Worm (Caenorhabditis elegans) whole organism, L1 larva: ENCODE data around the gene Y48A5A.3.

ENCODE experiments used
- blmp-1 ChIP-seq: fragments of 150-350 bp; optimal IDR thresholded peaks from 2 replicates; lab custom pipeline; 2014; ENCODE audit warnings: missing biosample characterization, missing genetic modification characterization
- efl-1 ChIP-seq, 4 experiments: fragments of 150-350 bp; optimal IDR thresholded peaks in 3 of 4; peaks in 1 of 4; 1 replicate in 1 of 4; 2 replicates in 3 of 4; lab custom pipeline; 2014; ENCODE audit warnings: missing biosample characterization in 2 of 4, missing genetic modification characterization in 2 of 4, missing genetic modification reagents in 2 of 4
- egl-27 ChIP-seq, 2 experiments: fragments of 150-350 bp in 1 of 2; sonication (generic microtip); optimal IDR thresholded peaks; 3 replicates each; lab custom pipeline; 2017 to 2018; ENCODE audit warnings: missing biosample characterization in 2 of 2, missing genetic modification characterization in 2 of 2, missing genetic modification reagents in 2 of 2
- elt-2 ChIP-seq: sonication (generic microtip); optimal IDR thresholded peaks from 2 replicates; lab custom pipeline; 2016; ENCODE audit warnings: missing genetic modification characterization, mild to moderate bottlenecking, inconsistent platforms, missing compliant biosample characterization, missing genetic modification reagents
- hlh-17 ChIP-seq: fragments of 200-800 bp; sonication (Bioruptor generic); optimal IDR thresholded peaks from 2 replicates; lab custom pipeline; 2018; ENCODE audit warnings: missing genetic modification characterization, mild to moderate bottlenecking, missing compliant biosample characterization, moderate library complexity, borderline replicate concordance
- jun-1 ChIP-seq: fragments of 150-350 bp; optimal IDR thresholded peaks from 2 replicates; lab custom pipeline; 2014; ENCODE audit warnings: missing biosample characterization, missing genetic modification reagents, missing genetic modification characterization
- lin-15B ChIP-seq: fragments of 150-350 bp; sonication (generic microtip); optimal IDR thresholded peaks from 3 replicates; lab custom pipeline; 2014; ENCODE audit warnings: missing biosample characterization, missing genetic modification characterization
- lsy-2 ChIP-seq, 2 experiments: fragments of 150-350 bp; optimal IDR thresholded peaks; 2 replicates each; lab custom pipeline; 2014; ENCODE audit warnings: missing biosample characterization in 2 of 2, missing genetic modification characterization in 2 of 2
- mdl-1 ChIP-seq, 2 experiments: fragments of 150-350 bp; optimal IDR thresholded peaks; 2 replicates each; lab custom pipeline; 2014 to 2017; ENCODE audit warnings: missing biosample characterization in 2 of 2, missing genetic modification characterization in 2 of 2, inconsistent platforms in 1 of 2
- nhr-77 ChIP-seq: fragments of 150-350 bp; optimal IDR thresholded peaks from 2 replicates; lab custom pipeline; 2014; ENCODE audit warnings: missing biosample characterization, missing genetic modification characterization
- pqm-1 ChIP-seq: sonication (generic microtip); optimal IDR thresholded peaks from 3 replicates; lab custom pipeline; 2017; ENCODE audit warnings: missing biosample characterization, missing genetic modification characterization
- sptf-1 ChIP-seq: fragments of 150-350 bp; optimal IDR thresholded peaks from 2 replicates; lab custom pipeline; 2014; ENCODE audit warnings: missing biosample characterization, missing genetic modification characterization
- swsn-7 ChIP-seq: sonication (generic microtip); optimal IDR thresholded peaks from 2 replicates; lab custom pipeline; 2016; ENCODE audit warnings: missing genetic modification characterization, missing compliant biosample characterization
- tbx-2 ChIP-seq: sonication (generic microtip); optimal IDR thresholded peaks from 2 replicates; lab custom pipeline; 2016; ENCODE audit warnings: missing genetic modification characterization, missing compliant biosample characterization

DNA sequence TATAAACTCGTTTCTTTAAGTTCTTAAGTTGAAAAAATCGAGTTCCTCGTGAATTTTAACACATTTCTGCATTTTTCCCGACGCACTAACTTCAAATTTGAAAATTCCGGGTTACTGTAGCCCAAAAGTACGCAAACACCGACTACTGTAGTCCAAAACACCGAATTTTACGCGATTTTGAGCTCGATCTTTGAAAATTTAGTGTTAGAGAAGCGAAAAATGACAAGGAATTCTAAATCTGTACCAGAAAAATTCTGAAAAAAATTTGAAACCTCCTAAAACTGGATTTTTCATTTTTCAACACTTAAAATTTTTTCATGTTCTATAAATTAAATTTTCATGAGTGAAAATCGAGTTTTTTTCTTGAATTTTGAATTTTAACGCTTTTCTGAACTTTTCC, 24.3 kb upstream of the Y48A5A.3 start:
- TF ChIP-seq swsn-7 (tag; lab: Kevin White, UChicago) (no peak), mdl-1 (tag; optimal IDR thresholded peaks at IDR 0.05; lab: Kevin White, UChicago) (no peak), sptf-1 (no peak), nhr-77 (tag; lab: Kevin White, UChicago) (no peak), elt-2 (tag; lab: Kevin White, UChicago) (no peak), tbx-2 (tag; lab: Kevin White, UChicago) (no peak), egl-27 (tag; optimal IDR thresholded peaks at IDR 0.05; lab: Kevin White, UChicago) (no peak), lin-15B (no peak), jun-1 (tag; lab: Kevin White, UChicago) (no peak), efl-1 (optimal IDR thresholded peaks at IDR 0.05; lab: Kevin White, UChicago) (no peak), efl-1 (GFP tag; optimal IDR thresholded peaks at IDR 0.05 in 1 of 2; lab: Kevin White, UChicago) (no peak), lsy-2 (tag; optimal IDR thresholded peaks at IDR 0.05; lab: Kevin White, UChicago) (no peak), pqm-1 (tag; lab: Kevin White, UChicago) (no peak), blmp-1 (tag; lab: Kevin White, UChicago) (no peak), hlh-17 (GFP tag; lab: Kevin White, UChicago) (no peak)
